Worm (Caenorhabditis elegans) whole organism, midembryonic: ENCODE results near the gene ran-1.

ENCODE experiments used
- T22C8.4 ChIP-seq: fragments of 200-800 bp; sonication (Bioruptor generic); IDR thresholded peaks from 2 replicates; pipeline ENCODE4 v1.3.6; 2022; ENCODE audit warnings: missing genetic modification characterization, missing compliant biosample characterization
- flt-1 ChIP-seq: fragments of 200-800 bp; sonication (Bioruptor generic); IDR thresholded peaks from 2 replicates; pipeline ENCODE4 v1.3.6; 2022; ENCODE audit warnings: missing genetic modification characterization, missing compliant biosample characterization
- tab-1 ChIP-seq: fragments of 200-800 bp; sonication (Bioruptor generic); IDR thresholded peaks from 2 replicates; pipeline ENCODE4 v1.3.6; 2022; ENCODE audit warnings: missing genetic modification characterization, missing compliant biosample characterization

DNA sequence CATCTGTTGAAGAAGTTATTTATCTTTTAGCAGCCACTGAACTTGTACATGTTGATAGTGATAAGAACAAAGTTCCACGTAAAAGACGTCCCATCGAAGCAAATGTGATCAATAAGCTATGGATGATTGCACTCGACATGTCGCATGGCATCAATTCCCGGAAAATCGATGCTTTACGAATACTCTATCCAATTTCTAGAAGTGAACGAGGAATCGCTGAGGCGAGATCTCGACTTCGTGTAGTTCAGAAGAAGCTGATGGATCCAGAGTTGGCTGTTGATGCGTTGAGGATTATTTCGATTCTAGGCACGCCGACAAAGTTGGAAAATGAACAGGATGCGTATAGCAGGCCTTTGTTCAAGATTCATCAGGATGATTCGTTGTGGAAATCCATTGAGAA, 22.2 kb upstream of the ran-1 start:
- TF ChIP-seq tab-1 (GFP tag; lab: Robert Waterston, UW) (no peak), T22C8.4 (no peak), flt-1 (GFP tag; lab: Robert Waterston, UW) (no peak)
